Fruit fly (Drosophila melanogaster): Measurements from ENCODE around the gene Gr21a.

The Gr21a gene

DNA sequence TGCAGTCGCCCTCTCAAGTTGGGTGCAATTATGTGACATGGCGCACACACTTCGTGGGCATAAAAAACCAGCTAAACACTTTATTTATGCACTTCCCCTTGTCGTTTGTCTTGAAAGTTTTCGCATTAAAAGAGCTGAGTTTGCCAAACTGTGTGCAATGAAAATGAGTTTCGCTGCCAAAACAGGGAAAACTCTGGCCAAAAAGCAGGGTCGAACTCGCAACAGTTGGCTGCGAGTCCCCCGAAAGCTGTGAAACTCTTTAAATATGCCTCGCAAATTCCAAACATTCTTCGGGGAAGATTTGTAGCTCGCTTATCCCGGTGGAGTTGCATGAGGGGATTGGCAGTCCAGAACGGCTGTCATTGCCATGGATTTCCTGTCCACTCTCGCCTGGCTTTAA lies at the start of gene Gr21a:
TSS of gene Gr21a (plus strand) at position 301 of the 400 bp plus-strand sequence.
- TF ChIP-seq Clk (GFP tag; optimal IDR thresholded peaks at IDR 0.05) (no peak), tj (GFP tag; optimal IDR thresholded peaks at IDR 0.05) (no peak), CG11617 (GFP tag; optimal IDR thresholded peaks at IDR 0.05) (no peak), CG7045 (GFP tag; optimal IDR thresholded peaks at IDR 0.05) (no peak), CG12768 (GFP tag; optimal IDR thresholded peaks at IDR 0.05) (no peak), ovo (GFP tag; optimal IDR thresholded peaks at IDR 0.05) (no peak), pad (GFP tag; optimal IDR thresholded peaks at IDR 0.05) (no peak), Hr96 (GFP tag; optimal IDR thresholded peaks at IDR 0.05) (no peak), kay (GFP tag; ENCODE audit: borderline replicate concordance) (no peak), bab1 (GFP tag; optimal IDR thresholded peaks at IDR 0.05) (no peak), toe (GFP tag; optimal IDR thresholded peaks at IDR 0.05) (no peak)

DNA sequence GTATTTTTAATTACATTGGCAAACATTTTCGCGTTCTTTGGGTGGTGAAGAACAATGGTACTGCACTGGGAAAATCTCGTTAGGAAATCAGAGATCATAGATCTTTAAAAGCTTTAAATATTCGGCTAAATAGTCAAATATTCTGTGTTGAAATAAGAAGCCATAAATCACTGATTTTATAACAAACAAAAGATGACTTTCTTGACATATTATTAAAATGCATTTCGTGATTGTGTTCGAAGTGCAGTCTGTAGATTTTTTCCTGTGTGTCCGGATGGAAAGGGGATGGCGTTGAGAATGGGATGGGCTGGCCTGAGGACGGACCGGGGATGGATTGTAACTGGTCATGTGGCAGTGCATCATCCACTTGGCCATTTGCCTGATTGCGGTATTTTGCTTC lies 48.2 kb upstream of the Gr21a start:
- TF ChIP-seq CG14711 (tag; optimal IDR thresholded peaks at IDR 0.05) (no peak), CG7101 (tag; optimal IDR thresholded peaks at IDR 0.05) (no peak), CG33017 (tag; optimal IDR thresholded peaks at IDR 0.05) (no peak), Mnt (GFP tag; optimal IDR thresholded peaks at IDR 0.05) (no peak), tj (GFP tag; optimal IDR thresholded peaks at IDR 0.05) (no peak), ovo (GFP tag; optimal IDR thresholded peaks at IDR 0.05) (no peak), toe (GFP tag; optimal IDR thresholded peaks at IDR 0.05) (no peak), CG1620 (GFP tag; optimal IDR thresholded peaks at IDR 0.05) (no peak), cic (GFP tag; optimal IDR thresholded peaks at IDR 0.05) (no peak)

DNA sequence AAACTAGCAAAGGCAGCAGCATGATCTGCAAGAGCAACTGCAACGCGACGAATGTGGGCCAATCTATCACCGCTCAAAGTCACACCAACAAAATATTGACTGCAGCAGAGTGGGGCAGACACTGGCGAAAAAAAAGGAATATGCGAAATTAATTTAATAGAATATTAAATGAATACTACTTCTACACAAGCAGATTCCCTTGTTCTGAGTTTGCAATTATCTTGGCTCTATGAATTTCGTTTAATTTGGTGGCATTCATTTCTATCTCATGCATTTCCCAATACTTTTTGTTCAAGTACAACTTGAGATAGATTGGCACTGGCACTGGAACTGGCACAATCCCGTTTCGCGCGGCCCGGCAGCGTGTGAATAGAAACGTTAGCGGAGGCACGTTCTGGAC lies 46.2 kb upstream of the Gr21a start:
- no peak for TF ChIP-seq Crg-1 (GFP tag; optimal IDR thresholded peaks at IDR 0.05)
- no peak for TF ChIP-seq CG1620 (GFP tag; optimal IDR thresholded peaks at IDR 0.05)
- TF ChIP-seq CG7101 (tag; optimal IDR thresholded peaks at IDR 0.05): no peak

DNA sequence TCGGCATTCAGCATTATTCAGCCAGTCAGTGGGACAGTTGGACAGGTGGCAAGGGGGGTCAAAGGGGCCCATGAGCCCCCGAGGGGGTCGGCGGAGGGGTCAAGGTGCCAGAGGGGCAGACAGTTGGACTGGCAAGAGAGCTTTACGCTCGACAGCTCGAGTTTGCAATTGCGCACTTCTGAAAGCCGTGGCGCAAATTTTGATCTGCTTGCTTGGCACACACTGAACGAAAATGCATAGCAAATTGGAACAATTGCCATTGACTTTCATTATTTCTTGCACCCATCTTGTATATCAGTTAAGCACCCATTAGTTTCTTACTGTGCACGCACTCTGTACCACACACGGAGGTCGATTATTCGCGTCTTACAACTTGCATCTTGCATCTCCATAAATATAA lies 44.5 kb upstream of the Gr21a start:
- TF ChIP-seq CG5204 (GFP tag; optimal IDR thresholded peaks at IDR 0.05) (no peak), bab1 (GFP tag; optimal IDR thresholded peaks at IDR 0.05) (no peak), CG33017 (tag; optimal IDR thresholded peaks at IDR 0.05) (no peak), kay (GFP tag; ENCODE audit: borderline replicate concordance) (no peak), ovo (GFP tag; optimal IDR thresholded peaks at IDR 0.05) (no peak), Mnt (GFP tag; optimal IDR thresholded peaks at IDR 0.05) (no peak), toe (GFP tag; optimal IDR thresholded peaks at IDR 0.05) (no peak)

DNA sequence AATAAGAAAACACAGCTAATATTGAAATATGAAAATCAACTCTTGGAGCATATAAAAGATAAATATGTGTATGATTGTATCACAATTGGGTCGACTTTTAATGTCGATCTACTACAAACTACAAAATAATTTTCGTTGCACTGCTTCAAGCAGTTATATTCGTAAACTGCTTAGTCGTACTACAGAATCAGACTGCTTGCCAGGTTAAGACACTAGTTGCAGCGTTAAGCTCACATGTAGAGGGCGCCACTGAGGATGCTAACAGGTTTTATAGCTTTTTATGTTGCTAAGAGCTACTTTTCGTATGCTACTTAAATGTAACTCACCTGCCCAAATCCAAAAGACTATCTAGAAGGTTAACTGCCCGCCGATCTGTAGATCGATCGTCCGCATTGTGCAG lies 40.3 kb upstream of the Gr21a start:
- no peak for TF ChIP-seq Clk (GFP tag; optimal IDR thresholded peaks at IDR 0.05)
- no peak for TF ChIP-seq cic (GFP tag; optimal IDR thresholded peaks at IDR 0.05)
- TF ChIP-seq CG12768 (GFP tag; optimal IDR thresholded peaks at IDR 0.05): no peak

DNA sequence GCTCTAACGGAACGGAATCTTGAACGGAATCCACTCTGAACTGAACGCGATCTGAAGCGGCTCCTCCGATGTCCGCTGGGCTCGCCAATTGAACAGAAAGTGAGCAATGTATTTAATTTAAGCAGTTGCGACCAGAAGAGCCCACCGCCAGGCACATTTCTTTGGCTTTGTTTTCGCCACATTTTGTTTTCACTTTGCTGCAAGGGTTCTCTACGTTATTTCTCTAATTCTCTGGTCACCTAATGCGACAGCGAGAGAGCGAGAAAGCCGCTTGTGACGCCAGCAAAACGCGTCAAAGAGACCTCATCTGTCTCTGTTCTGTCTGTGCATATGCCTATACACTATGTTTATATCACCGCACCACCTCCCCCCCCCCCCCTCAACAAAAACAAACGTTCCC lies 36.0 kb upstream of the Gr21a start, which contains the start of gene Eaat2:
TSS of gene Eaat2 (minus strand) at position 101 of the 400 bp plus-strand sequence.
- TF ChIP-seq CG11617 (GFP tag; optimal IDR thresholded peaks at IDR 0.05) (no peak), pad (GFP tag; optimal IDR thresholded peaks at IDR 0.05) (no peak), CG12768 (GFP tag; optimal IDR thresholded peaks at IDR 0.05) (no peak), Hr96 (GFP tag; optimal IDR thresholded peaks at IDR 0.05) (no peak), CG1620 (GFP tag; optimal IDR thresholded peaks at IDR 0.05) (no peak), tj (GFP tag; optimal IDR thresholded peaks at IDR 0.05) (no peak), ovo (GFP tag; optimal IDR thresholded peaks at IDR 0.05) (no peak), kay (GFP tag; ENCODE audit: borderline replicate concordance) (no peak), CG5204 (GFP tag; optimal IDR thresholded peaks at IDR 0.05) (no peak), cic (GFP tag; optimal IDR thresholded peaks at IDR 0.05) (no peak), Crg-1 (GFP tag; optimal IDR thresholded peaks at IDR 0.05) (no peak), Mnt (GFP tag; optimal IDR thresholded peaks at IDR 0.05) (no peak), CG7101 (tag; optimal IDR thresholded peaks at IDR 0.05) (no peak), toe (GFP tag; optimal IDR thresholded peaks at IDR 0.05) (no peak), CG7045 (GFP tag; optimal IDR thresholded peaks at IDR 0.05) (no peak), Clk (GFP tag; optimal IDR thresholded peaks at IDR 0.05) (no peak), CG33017 (tag; optimal IDR thresholded peaks at IDR 0.05) (no peak)

DNA sequence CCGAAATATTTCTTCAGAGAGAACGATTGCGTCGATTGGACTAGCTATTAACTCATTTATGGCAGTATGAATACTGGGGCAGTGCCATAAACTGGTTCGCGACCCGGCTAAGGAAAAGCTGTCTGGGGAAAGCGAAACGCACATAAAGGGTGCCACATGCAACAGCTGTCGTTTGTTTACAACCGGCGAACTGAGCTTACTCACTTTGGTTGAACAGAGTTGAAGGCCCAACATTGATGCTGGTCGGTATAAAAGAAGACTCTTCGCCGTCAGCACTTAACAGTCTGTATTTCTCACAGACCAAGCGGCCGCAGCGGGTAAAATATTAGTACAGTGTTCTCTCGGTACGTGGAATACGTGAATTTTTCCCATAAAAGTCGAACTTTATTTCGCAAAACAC lies 34.5 kb upstream of the Gr21a start:
- TF ChIP-seq CG11617 (GFP tag; optimal IDR thresholded peaks at IDR 0.05): no peak
- no peak for TF ChIP-seq cic (GFP tag; optimal IDR thresholded peaks at IDR 0.05)
- TF ChIP-seq toe (GFP tag; optimal IDR thresholded peaks at IDR 0.05): no peak
- no peak for TF ChIP-seq CG33017 (tag; optimal IDR thresholded peaks at IDR 0.05)
- no peak for TF ChIP-seq ovo (GFP tag; optimal IDR thresholded peaks at IDR 0.05)
- no peak for TF ChIP-seq CG7101 (tag; optimal IDR thresholded peaks at IDR 0.05)
- TF ChIP-seq Clk (GFP tag; optimal IDR thresholded peaks at IDR 0.05): no peak
- TF ChIP-seq tj (GFP tag; optimal IDR thresholded peaks at IDR 0.05): no peak

DNA sequence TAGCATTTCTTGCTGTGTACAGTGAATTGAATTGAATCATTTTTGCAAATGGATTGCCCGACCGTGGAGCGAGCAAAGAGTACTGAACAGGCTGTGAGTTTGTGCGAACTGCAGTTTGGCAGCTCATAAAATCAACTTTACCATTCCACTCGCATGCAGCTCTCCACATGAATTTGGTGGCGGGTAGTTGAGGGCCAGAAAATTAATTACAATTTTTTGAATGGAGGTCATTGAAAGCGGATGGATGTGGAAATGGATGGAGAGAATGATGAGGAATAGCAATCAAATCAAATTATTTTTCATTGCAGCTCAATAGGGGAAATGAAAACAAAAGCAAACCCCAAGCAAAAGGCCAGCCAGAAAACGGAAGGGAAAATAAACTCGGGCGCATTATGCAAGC lies 30.6 kb upstream of the Gr21a start, which contains the start of gene GABA-B-R3:
TSS of gene GABA-B-R3 (plus strand) at position 301 of the 400 bp plus-strand sequence.
- TF ChIP-seq CG33017 (tag; optimal IDR thresholded peaks at IDR 0.05) (no peak), toe (GFP tag; optimal IDR thresholded peaks at IDR 0.05) (no peak), CG7101 (tag; optimal IDR thresholded peaks at IDR 0.05) (no peak), kay (GFP tag; ENCODE audit: borderline replicate concordance) (no peak)

Measured in whole organism, adult.